Worm (Caenorhabditis elegans): ENCODE measurements around the gene ule-5.

Gene ule-5

DNA sequence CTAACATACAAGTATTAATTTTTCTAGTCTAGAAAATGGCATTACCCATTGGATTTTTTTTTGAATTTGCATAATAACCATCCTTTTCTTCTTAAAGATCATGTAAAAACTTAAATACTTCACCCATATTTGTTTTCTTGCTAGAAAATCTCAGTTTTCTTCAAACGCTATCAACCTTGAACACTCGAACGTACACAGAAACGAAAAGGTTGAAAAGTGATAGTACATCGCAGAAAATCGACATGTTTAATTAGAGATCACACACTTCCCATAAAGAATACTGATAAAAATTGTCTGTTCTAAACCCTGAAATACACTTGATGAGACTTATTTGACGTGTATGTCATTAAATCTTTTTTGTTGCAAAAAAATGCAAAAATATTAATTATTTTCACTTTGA lies 44.7 kb downstream of the ule-5 start, which contains the start of gene F55G7.4:
F55G7.4 (plus strand) TSS at position 301 of the 400 bp plus-strand sequence.
- no peak for TF ChIP-seq zag-1 (tag; optimal IDR thresholded peaks at IDR 0.05)
- TF ChIP-seq F16B12.6 (tag; optimal IDR thresholded peaks at IDR 0.05): no peak
- no peak for TF ChIP-seq nhr-85 (tag)
- TF ChIP-seq Y116A8C.19 (tag; optimal IDR thresholded peaks at IDR 0.05; ENCODE audit: borderline replicate concordance): no peak
- TF ChIP-seq nhr-76 (tag; optimal IDR thresholded peaks at IDR 0.05): no peak
- no peak for TF ChIP-seq nhr-71 (tag; optimal IDR thresholded peaks at IDR 0.05)
- TF ChIP-seq sptf-1 (tag; optimal IDR thresholded peaks at IDR 0.05): no peak
- TF ChIP-seq vab-15 (tag; optimal IDR thresholded peaks at IDR 0.05): no peak
- TF ChIP-seq snu-23 (GFP tag; optimal IDR thresholded peaks at IDR 0.05): no peak

DNA sequence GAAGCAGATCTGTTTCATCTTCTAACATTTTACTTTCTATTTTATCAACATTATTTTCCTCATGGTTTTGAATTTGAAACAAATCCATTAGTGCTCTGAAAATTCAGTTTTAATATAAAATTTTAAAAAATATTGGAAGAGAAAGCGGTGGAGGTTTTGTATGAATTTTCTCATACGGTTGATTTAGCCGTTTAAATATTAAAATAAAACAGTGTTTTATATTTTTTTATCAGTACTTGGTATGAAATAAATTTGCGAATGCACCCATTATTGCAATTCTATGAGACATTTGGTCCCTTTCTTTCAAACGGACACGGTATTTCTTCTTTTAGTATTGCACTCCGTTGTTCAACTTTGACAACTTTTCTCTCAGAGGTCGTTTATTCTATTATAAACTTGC lies 48.6 kb downstream of the ule-5 start, which contains the start of gene dot-1.4:
dot-1.4 (minus strand) TSS at position 101 of the 400 bp plus-strand sequence.
- no peak for TF ChIP-seq isw-1 (GFP tag; IDR thresholded peaks at IDR 0.05)
- TF ChIP-seq fkh-10 (GFP tag; optimal IDR thresholded peaks at IDR 0.05): no peak
- no peak for TF ChIP-seq lin-35 (GFP tag; optimal IDR thresholded peaks at IDR 0.05)
- no peak for TF ChIP-seq C16A3.4 (tag; optimal IDR thresholded peaks at IDR 0.05)
- TF ChIP-seq irx-1 (tag; optimal IDR thresholded peaks at IDR 0.05): no peak
- TF ChIP-seq lin-13 (GFP tag; optimal IDR thresholded peaks at IDR 0.05): no peak
- TF ChIP-seq ces-1 (GFP tag; optimal IDR thresholded peaks at IDR 0.05): no peak
- TF ChIP-seq hlh-17 (GFP tag; optimal IDR thresholded peaks at IDR 0.05; ENCODE audit: borderline replicate concordance): no peak
- TF ChIP-seq egl-13 (tag; optimal IDR thresholded peaks at IDR 0.05): no peak
- TF ChIP-seq swsn-7 (tag; optimal IDR thresholded peaks at IDR 0.05): no peak
- no peak for TF ChIP-seq tbx-2 (tag; optimal IDR thresholded peaks at IDR 0.05)
- TF ChIP-seq egl-27 (tag; optimal IDR thresholded peaks at IDR 0.05): no peak
- no peak for TF ChIP-seq unc-86 (tag; optimal IDR thresholded peaks at IDR 0.05)
- TF ChIP-seq skn-1 (tag; optimal IDR thresholded peaks at IDR 0.05): no peak
- no peak for TF ChIP-seq grh-1 (GFP tag; IDR thresholded peaks at IDR 0.05)
- TF ChIP-seq nhr-77 (tag; optimal IDR thresholded peaks at IDR 0.05): no peak

DNA sequence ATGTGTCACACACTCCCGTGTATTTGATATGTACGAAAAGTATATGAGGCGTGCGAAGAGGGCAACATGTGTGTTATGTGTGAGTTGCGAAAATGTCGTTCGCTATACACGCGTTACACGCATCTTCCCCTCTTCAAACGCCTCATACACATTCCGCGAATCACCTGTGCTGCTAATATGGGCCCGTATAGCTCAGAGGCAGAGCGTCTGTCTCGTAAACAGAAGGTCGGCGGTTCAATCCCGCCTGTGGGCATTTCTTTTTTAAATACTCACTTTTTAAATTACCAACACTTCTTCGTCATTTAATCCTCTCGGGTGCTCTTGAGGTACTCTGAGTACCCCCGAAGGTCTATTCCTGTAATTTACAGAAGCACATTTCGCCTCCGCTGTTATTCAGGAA lies 50.6 kb downstream of the ule-5 start:
- TF ChIP-seq xbp-1 (tag; optimal IDR thresholded peaks at IDR 0.05) (no peak), nhr-28 (tag; optimal IDR thresholded peaks at IDR 0.05) (no peak), dsc-1 (tag; optimal IDR thresholded peaks at IDR 0.05) (no peak), hlh-4 (tag; optimal IDR thresholded peaks at IDR 0.05) (no peak), lin-15B (tag; optimal IDR thresholded peaks at IDR 0.05) (no peak), nhr-20 (tag; optimal IDR thresholded peaks at IDR 0.05) (no peak), irx-1 (tag; optimal IDR thresholded peaks at IDR 0.05) (no peak), lsy-2 (tag; optimal IDR thresholded peaks at IDR 0.05) (no peak), fos-1 (tag; optimal IDR thresholded peaks at IDR 0.05) (no peak), sox-4 (tag; optimal IDR thresholded peaks at IDR 0.05) (no peak), zag-1 (tag; optimal IDR thresholded peaks at IDR 0.05) (no peak), unc-98 (GFP tag; IDR thresholded peaks at IDR 0.05) (no peak), rnt-1 (tag; optimal IDR thresholded peaks at IDR 0.05) (no peak), nhr-77 (tag; optimal IDR thresholded peaks at IDR 0.05) (no peak), fkh-4 (tag; optimal IDR thresholded peaks at IDR 0.05; ENCODE audit: borderline replicate concordance) (no peak)

Data from whole organism, L1 larva.